Fruit fly (Drosophila melanogaster) whole organism: ENCODE measurements around the gene Gsc.

Experiments used
- CG8478 ChIP-seq: fragments of >200 bp; optimal IDR thresholded peaks from 2 replicates; lab custom pipeline; 2018; ENCODE audit warnings: inconsistent platforms
- Dll ChIP-seq: fragments of >200 bp; optimal IDR thresholded peaks from 2 replicates; lab custom pipeline; 2017

dm6 chr2L:577186-577585, 17.3 kb downstream of the Gsc start, which contains the start of gene Pph13:
- TF ChIP-seq CG8478 (lab: Kevin White, UChicago) (no peak), Dll (no peak)
